Worm (Caenorhabditis elegans): ENCODE measurements around the gene T05B4.12.

- TF ChIP-seq mdl-1 (tag; optimal IDR thresholded peaks at IDR 0.05) (no peak), nhr-77 (tag; optimal IDR thresholded peaks at IDR 0.05) (no peak), zag-1 (tag; optimal IDR thresholded peaks at IDR 0.05) (no peak), sma-9 (GFP tag; optimal IDR thresholded peaks at IDR 0.05) (no peak), sma-9 (tag; optimal IDR thresholded peaks at IDR 0.05) (no peak)
Observed at ce11 chrV:4101567-4101966, 24.3 kb downstream of the T05B4.12 start, which contains the start of gene srj-40.
